Fruit fly (Drosophila melanogaster) whole organism, larva: ENCODE results near the gene Ulp1.

Experiments used
- noc ChIP-seq: fragments of 200-800 bp; sonication (Bioruptor generic); optimal IDR thresholded peaks from 3 replicates; lab custom pipeline; 2019; ENCODE audit warnings: missing biosample characterization, mild to moderate bottlenecking, missing genetic modification characterization, moderate library complexity

Ulp1 gene

dm6 chrX:19208014-19208413, at the start of gene Ulp1:
Gene Ulp1, minus strand, starts transcription at chrX:19208187.
- no peak for TF ChIP-seq noc (tag; lab: Kevin White, UChicago)

dm6 chrX:19250151-19250550, 42.2 kb upstream of the Ulp1 start:
- no peak for TF ChIP-seq noc (tag; lab: Kevin White, UChicago)

- TF ChIP-seq noc (tag; lab: Kevin White, UChicago), result no peak
These were observed 41.4 kb upstream of the Ulp1 start for dm6 chrX:19249339-19249738.

- TF ChIP-seq noc (tag; lab: Kevin White, UChicago), result no peak
These were observed 40.6 kb upstream of the Ulp1 start, which contains the start of gene Hs3st-B for dm6 chrX:19248426-19249217. Gene Hs3st-B, plus strand, starts transcription at chrX:19248639.

- peak; percentile 90 for TF ChIP-seq noc (tag; lab: Kevin White, UChicago)
These were observed 39.4 kb upstream of the Ulp1 start, which contains the start of gene CG7992 for dm6 chrX:19247200-19248052. Gene CG7992, minus strand, starts transcription at chrX:19247250.

- peak; percentile 31 for TF ChIP-seq noc (tag; lab: Kevin White, UChicago)
These were observed 35.4 kb upstream of the Ulp1 start, which contains the start of gene CG7889 for dm6 chrX:19243379-19243834. Gene CG7889, plus strand, starts transcription at chrX:19243631.

dm6 chrX:19241790-19242373, 33.9 kb upstream of the Ulp1 start, which contains the start of gene CG14196:
Gene CG14196, minus strand, starts transcription at chrX:19241840.
- no peak for TF ChIP-seq noc (tag; lab: Kevin White, UChicago)

- TF ChIP-seq noc (tag; lab: Kevin White, UChicago), result no peak
These were observed 32.3 kb upstream of the Ulp1 start for dm6 chrX:19240230-19240839.

- no peak for TF ChIP-seq noc (tag; lab: Kevin White, UChicago)
These were observed 31.4 kb upstream of the Ulp1 start for dm6 chrX:19239365-19239764.

dm6 chrX:19238613-19239012, 30.6 kb upstream of the Ulp1 start:
- no peak for TF ChIP-seq noc (tag; lab: Kevin White, UChicago)

dm6 chrX:19229855-19230433, 22.0 kb upstream of the Ulp1 start:
- TF ChIP-seq noc (tag; lab: Kevin White, UChicago), result no peak

- TF ChIP-seq noc (tag; lab: Kevin White, UChicago), result no peak
These were observed 17.3 kb upstream of the Ulp1 start for dm6 chrX:19225304-19225640.

dm6 chrX:19224580-19225303, 16.8 kb upstream of the Ulp1 start:
- TF ChIP-seq noc (tag; lab: Kevin White, UChicago), result no peak

dm6 chrX:19220963-19221572, 13.1 kb upstream of the Ulp1 start:
- no peak for TF ChIP-seq noc (tag; lab: Kevin White, UChicago)
